Fruit fly (Drosophila melanogaster) whole organism, embryonic: ENCODE results near the gene Traf-like.

ENCODE experiments used
- Asciz ChIP-seq: fragments of 200-800 bp; sonication (Bioruptor generic); optimal IDR thresholded peaks from 2 replicates; lab custom pipeline; 2017; ENCODE audit warnings: missing biosample characterization, mild to moderate bottlenecking, missing genetic modification characterization, missing genetic modification reagents
- Awh ChIP-seq: fragments of 200-800 bp; sonication (Bioruptor generic); IDR thresholded peaks from 2 replicates; pipeline ENCODE4, ENCODE4 v1.3.6; 2022; ENCODE audit warnings: missing biosample characterization, missing genetic modification characterization
- CG12104 ChIP-seq: fragments of 200-800 bp; sonication (Bioruptor generic); optimal IDR thresholded peaks from 3 replicates; lab custom pipeline; 2016; ENCODE audit warnings: missing biosample characterization, missing genetic modification characterization
- CG12769 ChIP-seq: fragments of 200-800 bp; sonication (Bioruptor generic); optimal IDR thresholded peaks from 2 replicates; lab custom pipeline; 2019; ENCODE audit warnings: missing biosample characterization, mild to moderate bottlenecking, missing genetic modification characterization, moderate library complexity
- CG13287 ChIP-seq: fragments of 200-800 bp; sonication (Bioruptor generic); IDR thresholded peaks from 2 replicates; pipeline ENCODE4 v1.3.6; 2022; ENCODE audit warnings: missing biosample characterization, missing genetic modification characterization; ENCODE audit not compliant: partially characterized antibody
- CG13775 ChIP-seq: fragments of 200-800 bp; sonication (Bioruptor generic); optimal IDR thresholded peaks from 3 replicates; lab custom pipeline; 2017; ENCODE audit warnings: missing biosample characterization, mild to moderate bottlenecking, missing genetic modification characterization
- CG14860 ChIP-seq: fragments of 200-800 bp; sonication (Bioruptor generic); IDR thresholded peaks from 3 replicates; pipeline ENCODE4 v1.3.6; 2022; ENCODE audit warnings: missing biosample characterization, missing genetic modification characterization; ENCODE audit not compliant: partially characterized antibody
- CG15479 ChIP-seq: fragments of 200-800 bp; sonication (Bioruptor generic); optimal IDR thresholded peaks from 3 replicates; lab custom pipeline; 2019; ENCODE audit warnings: missing biosample characterization, mild to moderate bottlenecking, missing genetic modification characterization, moderate library complexity
- CG15514 ChIP-seq: fragments of 200-800 bp; sonication (Bioruptor generic); optimal IDR thresholded peaks from 3 replicates; lab custom pipeline; 2017; ENCODE audit warnings: missing biosample characterization, missing genetic modification characterization, mild to moderate bottlenecking, moderate library complexity, missing genetic modification reagents
- CG1602 ChIP-seq: fragments of 200-800 bp; sonication (Bioruptor generic); optimal IDR thresholded peaks from 3 replicates; lab custom pipeline; 2016; ENCODE audit warnings: missing biosample characterization, missing genetic modification characterization
- CG17912 ChIP-seq: fragments of 200-800 bp; sonication (Bioruptor generic); optimal IDR thresholded peaks from 2 replicates; lab custom pipeline; 2018; ENCODE audit warnings: missing biosample characterization, mild to moderate bottlenecking, missing genetic modification characterization
- CG31365 ChIP-seq: fragments of 200-800 bp; sonication (Bioruptor generic); optimal IDR thresholded peaks from 2 replicates; lab custom pipeline; 2018; ENCODE audit warnings: missing biosample characterization, mild to moderate bottlenecking, missing genetic modification characterization
- CG31441 ChIP-seq: fragments of 200-800 bp; sonication (Bioruptor generic); IDR thresholded peaks from 2 replicates; pipeline ENCODE4 v1.3.6; 2022; ENCODE audit warnings: missing biosample characterization, missing genetic modification characterization
- CG4424 ChIP-seq: fragments of 200-800 bp; sonication (Bioruptor generic); optimal IDR thresholded peaks from 3 replicates; lab custom pipeline; 2016; ENCODE audit warnings: missing biosample characterization, missing genetic modification characterization
- CG5180 ChIP-seq: fragments of 200-800 bp; sonication (Bioruptor generic); optimal IDR thresholded peaks from 3 replicates; lab custom pipeline; 2017; ENCODE audit warnings: missing biosample characterization, missing genetic modification characterization, mild to moderate bottlenecking, moderate library complexity, missing genetic modification reagents
- CG6765 ChIP-seq: fragments of 200-800 bp; sonication (Bioruptor generic); optimal IDR thresholded peaks from 3 replicates; lab custom pipeline; 2017; ENCODE audit warnings: missing biosample characterization, mild to moderate bottlenecking, missing genetic modification characterization
- CG7987 ChIP-seq: fragments of 200-800 bp; sonication (Bioruptor generic); optimal IDR thresholded peaks from 2 replicates; lab custom pipeline; 2018; ENCODE audit warnings: missing biosample characterization, mild to moderate bottlenecking, missing genetic modification characterization, moderate library complexity
- CG8290 ChIP-seq, 3 experiments: fragments of 200-800 bp; sonication (Bioruptor generic); optimal IDR thresholded peaks; 2 replicates each; lab custom pipeline; 2016 to 2019; ENCODE audit warnings: missing biosample characterization in 3 of 3, missing genetic modification characterization in 3 of 3, mild to moderate bottlenecking in 2 of 3, moderate library complexity in 1 of 3
- CG8944 ChIP-seq: fragments of 200-800 bp; sonication (Bioruptor generic); optimal IDR thresholded peaks from 3 replicates; lab custom pipeline; 2016; ENCODE audit warnings: missing biosample characterization, missing genetic modification characterization
- CG9437 ChIP-seq: fragments of 200-800 bp; sonication (Bioruptor generic); optimal IDR thresholded peaks from 2 replicates; lab custom pipeline; 2018; ENCODE audit warnings: missing biosample characterization, mild to moderate bottlenecking, missing genetic modification characterization
- CrebB ChIP-seq: fragments of 200-800 bp; sonication (Bioruptor generic); optimal IDR thresholded peaks from 3 replicates; lab custom pipeline; 2018; ENCODE audit warnings: missing biosample characterization, mild to moderate bottlenecking, missing genetic modification characterization
- Dll ChIP-seq: fragments of 200-800 bp; sonication (Bioruptor generic); IDR thresholded peaks from 4 replicates; pipeline ENCODE4 v1.3.6; 2022; ENCODE audit warnings: missing biosample characterization, missing genetic modification characterization; ENCODE audit not compliant: partially characterized antibody
- Doc2 ChIP-seq: fragments of 200-800 bp; sonication (Bioruptor generic); IDR thresholded peaks from 2 replicates; pipeline ENCODE4 v1.3.6; 2022; ENCODE audit warnings: missing biosample characterization, missing genetic modification characterization
- Dref ChIP-seq: fragments of 200-800 bp; sonication (Bioruptor generic); IDR thresholded peaks from 2 replicates; pipeline ENCODE4 v1.3.6; 2022; ENCODE audit warnings: missing biosample characterization, missing genetic modification characterization
- Eip74EF ChIP-seq, 2 experiments: fragments of 200-800 bp in 1 of 2; fragments of >200 bp in 1 of 2; sonication (Bioruptor generic) in 1 of 2; optimal IDR thresholded peaks; 2 replicates each; lab custom pipeline; 2017 to 2019; ENCODE audit warnings: missing biosample characterization in 2 of 2, missing genetic modification characterization in 2 of 2, mild to moderate bottlenecking in 1 of 2, moderate library complexity in 1 of 2
- Fer2 ChIP-seq: fragments of 200-800 bp; sonication (Bioruptor generic); optimal IDR thresholded peaks from 2 replicates; lab custom pipeline; 2018; ENCODE audit warnings: missing biosample characterization, mild to moderate bottlenecking, missing genetic modification characterization, moderate library complexity
- HLH3B ChIP-seq: fragments of 200-800 bp; sonication (Bioruptor generic); IDR thresholded peaks from 2 replicates; pipeline ENCODE4 v1.3.6; 2022; ENCODE audit warnings: missing biosample characterization, missing genetic modification characterization
- Hmr ChIP-seq: fragments of 200-800 bp; sonication (Bioruptor generic); optimal IDR thresholded peaks from 3 replicates; lab custom pipeline; 2017; ENCODE audit warnings: mild to moderate bottlenecking, missing biosample characterization, missing genetic modification reagents, missing genetic modification characterization
- Hmx ChIP-seq: fragments of 200-800 bp; sonication (Bioruptor generic); optimal IDR thresholded peaks from 2 replicates; lab custom pipeline; 2016; ENCODE audit warnings: missing biosample characterization, missing genetic modification characterization
- Hr39 ChIP-seq: fragments of >200 bp; optimal IDR thresholded peaks from 2 replicates; lab custom pipeline; 2017
- Nf-YB ChIP-seq: fragments of 200-800 bp; sonication (Bioruptor generic); optimal IDR thresholded peaks from 3 replicates; lab custom pipeline; 2019; ENCODE audit warnings: missing biosample characterization, mild to moderate bottlenecking, missing genetic modification characterization, moderate library complexity
- NfI ChIP-seq: fragments of 200-800 bp; sonication (Bioruptor generic); optimal IDR thresholded peaks from 3 replicates; lab custom pipeline; 2018; ENCODE audit warnings: missing biosample characterization, mild to moderate bottlenecking, missing genetic modification characterization, moderate library complexity
- PHDP ChIP-seq: fragments of 200-800 bp; sonication (Bioruptor generic); optimal IDR thresholded peaks from 3 replicates; lab custom pipeline; 2018; ENCODE audit warnings: missing biosample characterization, mild to moderate bottlenecking, missing genetic modification characterization, moderate library complexity
- Sry-β ChIP-seq: fragments of 200-800 bp; sonication (Bioruptor generic); optimal IDR thresholded peaks from 2 replicates; lab custom pipeline; 2018; ENCODE audit warnings: missing biosample characterization, mild to moderate bottlenecking, missing genetic modification characterization, moderate library complexity
- Xbp1 ChIP-seq: fragments of 200-800 bp; sonication (Bioruptor generic); optimal IDR thresholded peaks from 3 replicates; lab custom pipeline; 2016; ENCODE audit warnings: missing biosample characterization, mild to moderate bottlenecking, missing genetic modification characterization
- ac ChIP-seq: fragments of 200-800 bp; sonication (Bioruptor generic); optimal IDR thresholded peaks from 3 replicates; lab custom pipeline; 2017; ENCODE audit warnings: missing biosample characterization, mild to moderate bottlenecking, missing genetic modification characterization
- btn ChIP-seq: fragments of 200-800 bp; sonication (Bioruptor generic); optimal IDR thresholded peaks from 2 replicates; lab custom pipeline; 2016; ENCODE audit warnings: missing biosample characterization, missing genetic modification characterization
- fd102C ChIP-seq: fragments of 200-800 bp; sonication (Bioruptor generic); optimal IDR thresholded peaks from 2 replicates; lab custom pipeline; 2018; ENCODE audit warnings: missing biosample characterization, mild to moderate bottlenecking, missing genetic modification characterization, moderate library complexity
- fd3F ChIP-seq: fragments of 200-800 bp; sonication (Bioruptor generic); optimal IDR thresholded peaks from 2 replicates; lab custom pipeline; 2018; ENCODE audit warnings: missing biosample characterization, mild to moderate bottlenecking, missing genetic modification characterization, moderate library complexity
- gsb ChIP-seq: fragments of 200-800 bp; sonication (Bioruptor generic); IDR thresholded peaks from 2 replicates; pipeline ENCODE4 v1.3.6; 2022; ENCODE audit warnings: missing biosample characterization, missing genetic modification characterization
- jumu ChIP-seq: fragments of 200-800 bp; sonication (Bioruptor generic); optimal IDR thresholded peaks from 3 replicates; lab custom pipeline; 2016; ENCODE audit warnings: missing biosample characterization, missing genetic modification characterization
- mirr ChIP-seq: fragments of 200-800 bp; sonication (Bioruptor generic); optimal IDR thresholded peaks from 3 replicates; lab custom pipeline; 2018; ENCODE audit warnings: missing biosample characterization, mild to moderate bottlenecking, missing genetic modification characterization
- nom ChIP-seq: fragments of 200-800 bp; sonication (Bioruptor generic); optimal IDR thresholded peaks from 2 replicates; lab custom pipeline; 2017; ENCODE audit warnings: missing biosample characterization, missing genetic modification characterization, mild to moderate bottlenecking, moderate library complexity, missing genetic modification reagents
- run ChIP-seq: fragments of 200-800 bp; sonication (Bioruptor generic); optimal IDR thresholded peaks from 3 replicates; lab custom pipeline; 2018; ENCODE audit warnings: missing biosample characterization, mild to moderate bottlenecking, missing genetic modification characterization
- schlank ChIP-seq: fragments of 200-800 bp; sonication (Bioruptor generic); optimal IDR thresholded peaks from 2 replicates; lab custom pipeline; 2018; ENCODE audit warnings: missing biosample characterization, mild to moderate bottlenecking, missing genetic modification characterization
- sens ChIP-seq: fragments of 200-800 bp; sonication (Bioruptor generic); peaks from one replicate; lab custom pipeline; 2016; ENCODE audit warnings: missing biosample characterization, missing genetic modification characterization
- vnd ChIP-seq: fragments of 200-800 bp; sonication (Bioruptor generic); IDR thresholded peaks from 3 replicates; pipeline ENCODE4 v1.3.6; 2022; ENCODE audit warnings: missing biosample characterization, missing genetic modification characterization; ENCODE audit not compliant: partially characterized antibody
- wek ChIP-seq: fragments of 200-800 bp; sonication (Bioruptor generic); optimal IDR thresholded peaks from 3 replicates; lab custom pipeline; 2018; ENCODE audit warnings: missing biosample characterization, mild to moderate bottlenecking, missing genetic modification characterization, moderate library complexity
- yki ChIP-seq: fragments of >200 bp; optimal IDR thresholded peaks from 3 replicates; lab custom pipeline; 2018
- zf30C ChIP-seq: fragments of 200-800 bp; sonication (Bioruptor generic); optimal IDR thresholded peaks from 3 replicates; lab custom pipeline; 2018; ENCODE audit warnings: missing biosample characterization, mild to moderate bottlenecking, missing genetic modification characterization

Traf-like gene

DNA sequence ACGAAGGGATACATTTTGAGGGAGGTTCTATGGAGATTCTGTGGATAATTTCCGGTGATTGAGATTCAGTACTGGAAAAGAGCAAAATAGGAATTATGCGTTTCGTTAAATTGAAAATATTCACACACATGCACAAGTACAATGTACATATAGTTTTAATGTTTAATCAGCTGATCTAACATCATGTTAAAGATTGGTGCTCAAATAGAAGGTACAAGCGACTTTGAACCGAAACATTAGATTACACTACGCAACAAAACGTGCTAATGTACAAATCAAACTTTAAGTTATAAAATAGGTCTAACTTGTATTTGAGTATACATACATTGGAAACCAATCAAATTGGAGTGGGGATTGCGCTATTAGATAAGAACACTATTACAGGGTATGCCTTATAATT lies 5.2 kb downstream of the Traf-like start (continued):
- TF ChIP-seq btn (GFP tag; lab: Kevin White, UChicago): no peak
- no peak for TF ChIP-seq Dll (GFP tag; lab: Robert Waterston, UW)
- no peak for TF ChIP-seq Xbp1
- no peak for TF ChIP-seq fd102C (GFP tag; lab: Kevin White, UChicago)
- TF ChIP-seq CG6765 (GFP tag; lab: Kevin White, UChicago): peak; percentile 11
- 0 out of 2 replicates have a peak, but pooled peaks have one; percentile 16 for TF ChIP-seq HLH3B
- TF ChIP-seq gsb: no peak
- no peak for TF ChIP-seq Hmx
- TF ChIP-seq CG12769 (tag; lab: Kevin White, UChicago): peak; percentile 23
- TF ChIP-seq zf30C: no peak
- TF ChIP-seq CG13287 (GFP tag; lab: Robert Waterston, UW): no peak
- no peak for TF ChIP-seq CG8944 (GFP tag; lab: Kevin White, UChicago)
- no peak for TF ChIP-seq vnd (GFP tag; lab: Robert Waterston, UW)
- TF ChIP-seq ac (GFP tag; lab: Kevin White, UChicago): no peak
- TF ChIP-seq Sry-β (GFP tag; lab: Kevin White, UChicago): no peak
- no peak for TF ChIP-seq jumu
- TF ChIP-seq Dref (GFP tag; lab: Robert Waterston, UW): no peak
- no peak for TF ChIP-seq Doc2 (GFP tag; lab: Robert Waterston, UW)
- TF ChIP-seq NfI (GFP tag; lab: Kevin White, UChicago): no peak
- TF ChIP-seq CG12104 (GFP tag; lab: Kevin White, UChicago): no peak
- TF ChIP-seq Nf-YB (GFP tag; lab: Kevin White, UChicago): no peak
- TF ChIP-seq run (tag; lab: Kevin White, UChicago): no peak
- peak; percentile 8 for TF ChIP-seq CG31365 (tag; lab: Kevin White, UChicago)
- peak; percentile 12 for TF ChIP-seq PHDP (tag; lab: Kevin White, UChicago)
- peak; percentile 10 for TF ChIP-seq fd3F
- peak; percentile 43 for TF ChIP-seq Hmr (GFP tag; lab: Kevin White, UChicago)
- no peak for TF ChIP-seq nom (GFP tag; lab: Kevin White, UChicago)
- TF ChIP-seq CG4424 (GFP tag; lab: Kevin White, UChicago): no peak
- TF ChIP-seq wek (GFP tag; lab: Kevin White, UChicago): peak; percentile 6
- TF ChIP-seq Eip74EF (GFP tag; optimal IDR thresholded peaks at IDR 0.05; lab: Kevin White, UChicago): no peak
- TF ChIP-seq sens (GFP tag; lab: Kevin White, UChicago): peak; percentile 76
- TF ChIP-seq Hr39 (lab: Kevin White, UChicago): no peak
- TF ChIP-seq CG7987 (GFP tag; lab: Kevin White, UChicago): peak; percentile 35
- TF ChIP-seq schlank (tag; lab: Kevin White, UChicago): no peak
- TF ChIP-seq CG9437 (GFP tag; lab: Kevin White, UChicago): no peak
- no peak for TF ChIP-seq CG14860
- peak; percentile 2 for TF ChIP-seq Asciz (GFP tag; lab: Kevin White, UChicago)
- TF ChIP-seq yki (lab: Kevin White, UChicago): no peak
- TF ChIP-seq CG15514 (GFP tag; lab: Kevin White, UChicago): peak; percentile 34
- no peak for TF ChIP-seq CG17912 (GFP tag; lab: Kevin White, UChicago)
- TF ChIP-seq CG1602: no peak
- TF ChIP-seq CrebB (tag; lab: Kevin White, UChicago): no peak
- no peak for TF ChIP-seq Awh (GFP tag; lab: Robert Waterston, UW)
- no peak for TF ChIP-seq CG31441
- no peak for TF ChIP-seq CG15479 (GFP tag; lab: Kevin White, UChicago)
- no peak for TF ChIP-seq CG13775 (GFP tag; lab: Kevin White, UChicago)
- no peak for TF ChIP-seq Fer2 (tag; lab: Kevin White, UChicago)
- TF ChIP-seq mirr (GFP tag; lab: Kevin White, UChicago): peak; percentile 46
- TF ChIP-seq CG8290 (GFP tag; optimal IDR thresholded peaks at IDR 0.05; lab: Kevin White, UChicago): no peak
- peak in 1 of 2 experiments; percentile 54 for TF ChIP-seq CG8290 (tag; optimal IDR thresholded peaks at IDR 0.05; lab: Kevin White, UChicago)
- TF ChIP-seq CG5180: no peak
